Fruit fly (Drosophila melanogaster): Measurements from ENCODE around the gene alpha-Est6.
A peak's percentile ranks its signal among the peaks of the same experiment; 100 is the strongest.

Gene alpha-Est6

dm6 chr3R:7524160-7524559 is 4.4 kb downstream of the alpha-Est6 start (continued):
- TF ChIP-seq stwl (tag; optimal IDR thresholded peaks at IDR 0.05) (no peak), CG11093 (GFP tag; IDR thresholded peaks at IDR 0.05) (no peak), Adf1 (GFP tag; IDR thresholded peaks at IDR 0.05) (no peak), hkb (optimal IDR thresholded peaks at IDR 0.05) (no peak), hkb (GFP tag; IDR thresholded peaks at IDR 0.05) (no peak), z (GFP tag; IDR thresholded peaks at IDR 0.05) (no peak), her (GFP tag; optimal IDR thresholded peaks at IDR 0.05) (no peak), CTCF (GFP tag; optimal IDR thresholded peaks at IDR 0.05) (peak; percentile 9), twi (tag; optimal IDR thresholded peaks at IDR 0.05) (no peak), TFAM (GFP tag; optimal IDR thresholded peaks at IDR 0.05) (no peak), chinmo (GFP tag; IDR thresholded peaks at IDR 0.05; ENCODE audit: partially characterized antibody) (0 out of 4 replicates have a peak, but pooled peaks have one; percentile 11), CG42726 (GFP tag; IDR thresholded peaks at IDR 0.05; ENCODE audit: partially characterized antibody) (no peak), Atf3 (GFP tag; optimal IDR thresholded peaks at IDR 0.05) (no peak), Fer2 (tag; optimal IDR thresholded peaks at IDR 0.05) (no peak), BEAF-32 (GFP tag; optimal IDR thresholded peaks at IDR 0.05) (no peak), aop (GFP tag; IDR thresholded peaks at IDR 0.05) (no peak), Aef1 (GFP tag; IDR thresholded peaks at IDR 0.05) (no peak), CG3281 (GFP tag; optimal IDR thresholded peaks at IDR 0.05) (peak; percentile 66), MESR4 (GFP tag; optimal IDR thresholded peaks at IDR 0.05) (no peak), sens-2 (GFP tag; IDR thresholded peaks at IDR 0.05) (no peak), CG2712 (tag; optimal IDR thresholded peaks at IDR 0.05) (no peak), Doc2 (GFP tag; IDR thresholded peaks at IDR 0.05) (no peak), CG12659 (GFP tag; optimal IDR thresholded peaks at IDR 0.05) (no peak), fd64A (GFP tag; optimal IDR thresholded peaks at IDR 0.05) (no peak), trem (tag; optimal IDR thresholded peaks at IDR 0.05) (no peak), nerfin-1 (tag; optimal IDR thresholded peaks at IDR 0.05) (no peak), tin (GFP tag; optimal IDR thresholded peaks at IDR 0.05) (no peak), jigr1 (GFP tag; IDR thresholded peaks at IDR 0.05) (no peak), CG1024 (GFP tag; IDR thresholded peaks at IDR 0.05) (no peak), sd (tag; optimal IDR thresholded peaks at IDR 0.05) (no peak), jing (GFP tag; optimal IDR thresholded peaks at IDR 0.05) (no peak), ERR (GFP tag; optimal IDR thresholded peaks at IDR 0.05) (no peak), CG15514 (GFP tag; optimal IDR thresholded peaks at IDR 0.05) (peak; percentile 30), CG17802 (tag; optimal IDR thresholded peaks at IDR 0.05) (no peak), lab (GFP tag; optimal IDR thresholded peaks at IDR 0.05) (peak; percentile 59), nau (GFP tag; optimal IDR thresholded peaks at IDR 0.05) (no peak), CG1647 (GFP tag; optimal IDR thresholded peaks at IDR 0.05) (no peak), Doc3 (GFP tag; IDR thresholded peaks at IDR 0.05; ENCODE audit: partially characterized antibody) (no peak), Med (GFP tag) (peak; percentile 58), CG6175 (GFP tag; IDR thresholded peaks at IDR 0.05) (no peak), trh (GFP tag; optimal IDR thresholded peaks at IDR 0.05) (no peak), Ravus (GFP tag; IDR thresholded peaks at IDR 0.05) (no peak), CG7372 (GFP tag; IDR thresholded peaks at IDR 0.05) (no peak), PHDP (tag; optimal IDR thresholded peaks at IDR 0.05) (peak; percentile 33), B-H2 (GFP tag; optimal IDR thresholded peaks at IDR 0.05) (peak; percentile 20), vfl (GFP tag; optimal IDR thresholded peaks at IDR 0.05) (no peak), exex (tag; optimal IDR thresholded peaks at IDR 0.05) (peak; percentile 5), CG11504 (tag; optimal IDR thresholded peaks at IDR 0.05) (no peak), Hr51 (GFP tag; optimal IDR thresholded peaks at IDR 0.05) (no peak), Stat92E (GFP tag; optimal IDR thresholded peaks at IDR 0.05) (no peak), CG10543 (GFP tag; optimal IDR thresholded peaks at IDR 0.05) (peak; percentile 58), CG12219 (GFP tag; optimal IDR thresholded peaks at IDR 0.05) (no peak)
